Worm (Caenorhabditis elegans) whole organism, mixed stage, embryonic: Measurements from ENCODE around the gene fig-1.

Experiments used
- bed-3 ChIP-seq: fragments of 200-800 bp; sonication (Bioruptor generic); optimal IDR thresholded peaks from 3 replicates; lab custom pipeline; 2018; ENCODE audit warnings: mild to moderate bottlenecking, missing genetic modification characterization, moderate library complexity, missing compliant biosample characterization
- ces-1 ChIP-seq: fragments of 150-350 bp; optimal IDR thresholded peaks from 2 replicates; lab custom pipeline; 2014; ENCODE audit warnings: missing biosample characterization, missing genetic modification reagents, missing genetic modification characterization
- elt-3 ChIP-seq: fragments of 150-350 bp; optimal IDR thresholded peaks from 2 replicates; lab custom pipeline; 2014; ENCODE audit warnings: missing biosample characterization, missing genetic modification characterization
- ham-2 ChIP-seq: fragments of 200-800 bp; sonication (Bioruptor generic); optimal IDR thresholded peaks from 2 replicates; lab custom pipeline; 2018; ENCODE audit warnings: mild to moderate bottlenecking, missing genetic modification characterization, missing compliant biosample characterization
- lin-13 ChIP-seq: fragments of 150-350 bp; optimal IDR thresholded peaks from 2 replicates; lab custom pipeline; 2014; ENCODE audit warnings: missing biosample characterization, missing genetic modification characterization
- lsy-2 ChIP-seq: fragments of 150-350 bp; optimal IDR thresholded peaks from 2 replicates; lab custom pipeline; 2014; ENCODE audit warnings: missing biosample characterization, missing genetic modification characterization
- mab-5 ChIP-seq: fragments of 150-350 bp; optimal IDR thresholded peaks from 2 replicates; lab custom pipeline; 2014; ENCODE audit warnings: missing biosample characterization, missing genetic modification characterization
- mep-1 ChIP-seq: fragments of 150-350 bp; optimal IDR thresholded peaks from 2 replicates; lab custom pipeline; 2017; ENCODE audit warnings: missing biosample characterization, missing genetic modification reagents, missing genetic modification characterization, inconsistent platforms
- nhr-12 ChIP-seq: fragments of 150-350 bp; optimal IDR thresholded peaks from 2 replicates; lab custom pipeline; 2014; ENCODE audit warnings: missing biosample characterization, missing genetic modification characterization
- nhr-237 ChIP-seq: fragments of 150-350 bp; optimal IDR thresholded peaks from 2 replicates; lab custom pipeline; 2014; ENCODE audit warnings: missing biosample characterization, missing genetic modification characterization
- nhr-28 ChIP-seq: fragments of 150-350 bp; optimal IDR thresholded peaks from 2 replicates; lab custom pipeline; 2014; ENCODE audit warnings: missing biosample characterization, missing genetic modification characterization
- nhr-76 ChIP-seq: sonication (generic microtip); optimal IDR thresholded peaks from 2 replicates; lab custom pipeline; 2017; ENCODE audit warnings: missing biosample characterization, missing genetic modification characterization
- pha-4 ChIP-seq: fragments of 150-350 bp; optimal IDR thresholded peaks from 2 replicates; lab custom pipeline; 2018; ENCODE audit warnings: missing biosample characterization, missing genetic modification reagents, missing genetic modification characterization
- snpc-4 ChIP-seq: fragments of 150-350 bp; optimal IDR thresholded peaks from 2 replicates; lab custom pipeline; 2014; ENCODE audit warnings: missing biosample characterization, missing genetic modification characterization

DNA sequence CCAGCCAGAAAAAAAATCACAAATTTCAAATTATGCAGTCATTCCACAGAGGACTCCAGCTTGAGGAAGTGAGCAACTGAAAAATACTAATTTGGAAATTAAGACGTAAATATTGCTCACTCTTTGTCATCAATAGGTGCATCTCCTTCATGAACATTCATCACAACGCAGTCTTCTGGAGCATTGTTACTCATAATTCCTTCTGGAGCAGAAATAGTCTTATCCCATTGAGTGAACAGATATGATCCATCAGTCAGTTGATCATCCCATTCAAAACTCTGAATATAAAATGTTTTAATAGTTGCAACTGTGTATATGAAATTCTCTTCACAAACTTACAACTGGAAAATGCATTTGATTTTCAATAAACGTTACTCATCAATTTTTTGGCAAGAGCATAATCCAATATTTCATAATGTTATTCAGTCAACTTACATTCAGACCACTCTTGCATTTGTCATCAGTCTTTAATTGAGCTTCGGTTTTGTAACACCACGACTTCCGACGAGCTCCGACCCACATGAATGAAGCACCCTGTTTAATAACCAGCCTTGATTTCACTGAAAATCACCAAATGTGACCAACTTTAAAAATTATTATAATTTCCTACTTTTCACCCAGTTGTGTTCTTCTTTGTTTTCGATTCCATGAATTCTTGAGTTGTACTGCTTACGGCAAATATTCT lies 27.4 kb downstream of the fig-1 start:
- TF ChIP-seq ces-1 (GFP tag; lab: Kevin White, UChicago) (no peak), mab-5 (no peak), elt-3 (tag; lab: Kevin White, UChicago) (no peak), lin-13 (no peak), pha-4 (tag; lab: Kevin White, UChicago) (no peak), snpc-4 (tag; lab: Kevin White, UChicago) (no peak), lsy-2 (tag; lab: Kevin White, UChicago) (no peak), nhr-76 (tag; lab: Kevin White, UChicago) (no peak), bed-3 (GFP tag; lab: Kevin White, UChicago) (no peak), nhr-12 (tag; lab: Kevin White, UChicago) (no peak), mep-1 (tag; lab: Kevin White, UChicago) (no peak), nhr-28 (tag; lab: Kevin White, UChicago) (no peak), ham-2 (GFP tag; lab: Kevin White, UChicago) (no peak), nhr-237 (tag; lab: Kevin White, UChicago) (no peak)
